Worm (Caenorhabditis elegans) whole organism, late embryonic: ENCODE results near the gene marc-1.

Source experiments
- C08G9.2 ChIP-seq: sonication (generic microtip); optimal IDR thresholded peaks from 2 replicates; lab custom pipeline; 2016; ENCODE audit warnings: mild to moderate bottlenecking, missing genetic modification characterization, moderate library complexity, missing compliant biosample characterization
- F13H6.1 ChIP-seq: sonication (generic microtip); optimal IDR thresholded peaks from 2 replicates; lab custom pipeline; 2016; ENCODE audit warnings: missing genetic modification characterization, missing compliant biosample characterization
- K02D7.2 ChIP-seq: sonication (generic microtip); optimal IDR thresholded peaks from 2 replicates; lab custom pipeline; 2017; ENCODE audit warnings: mild to moderate bottlenecking, missing genetic modification characterization, missing compliant biosample characterization
- ahr-1 ChIP-seq: sonication (generic microtip); optimal IDR thresholded peaks from 2 replicates; lab custom pipeline; 2016; ENCODE audit warnings: missing genetic modification characterization, missing compliant biosample characterization
- ama-1 ChIP-seq: fragments of 150-350 bp; optimal IDR thresholded peaks from 2 replicates; lab custom pipeline; 2014
- ceh-18 ChIP-seq: sonication (generic microtip); optimal IDR thresholded peaks from 2 replicates; lab custom pipeline; 2016; ENCODE audit warnings: missing genetic modification characterization, missing compliant biosample characterization
- ceh-19 ChIP-seq: fragments of 200-800 bp; sonication (Bioruptor generic); optimal IDR thresholded peaks from 2 replicates; lab custom pipeline; 2018; ENCODE audit warnings: mild to moderate bottlenecking, missing genetic modification characterization, missing compliant biosample characterization
- ceh-24 ChIP-seq: sonication (generic microtip); optimal IDR thresholded peaks from 2 replicates; lab custom pipeline; 2016; ENCODE audit warnings: mild to moderate bottlenecking, missing genetic modification characterization, missing compliant biosample characterization
- ceh-31 ChIP-seq: sonication (generic microtip); optimal IDR thresholded peaks from 2 replicates; lab custom pipeline; 2016; ENCODE audit warnings: missing genetic modification characterization, missing compliant biosample characterization
- ceh-6 ChIP-seq: fragments of 200-800 bp; sonication (Bioruptor generic); optimal IDR thresholded peaks from 2 replicates; lab custom pipeline; 2018; ENCODE audit warnings: mild to moderate bottlenecking, missing genetic modification characterization, missing compliant biosample characterization
- dve-1 ChIP-seq: sonication (generic microtip); optimal IDR thresholded peaks from 2 replicates; lab custom pipeline; 2017; ENCODE audit warnings: antibody characterized with exemption, mild to moderate bottlenecking, missing genetic modification characterization, missing compliant biosample characterization
- elt-2 ChIP-seq: sonication (generic microtip); optimal IDR thresholded peaks from 2 replicates; lab custom pipeline; 2016; ENCODE audit warnings: missing genetic modification reagents, missing genetic modification characterization, missing compliant biosample characterization
- elt-4 ChIP-seq: sonication (generic microtip); optimal IDR thresholded peaks from 2 replicates; lab custom pipeline; 2016; ENCODE audit warnings: missing genetic modification characterization, missing compliant biosample characterization
- eyg-1 ChIP-seq: sonication (generic microtip); optimal IDR thresholded peaks from 2 replicates; lab custom pipeline; 2016; ENCODE audit warnings: missing genotype, missing genetic modification characterization, missing compliant biosample characterization
- fkh-10 ChIP-seq: fragments of 150-350 bp; optimal IDR thresholded peaks from 2 replicates; lab custom pipeline; 2014; ENCODE audit warnings: missing biosample characterization, missing genetic modification reagents, missing genetic modification characterization
- hlh-8 ChIP-seq: sonication (generic microtip); optimal IDR thresholded peaks from 2 replicates; lab custom pipeline; 2016; ENCODE audit warnings: missing genotype, missing genetic modification characterization, missing compliant biosample characterization
- madf-2 ChIP-seq: sonication (generic microtip); optimal IDR thresholded peaks from 2 replicates; lab custom pipeline; 2017; ENCODE audit warnings: missing genetic modification characterization, missing compliant biosample characterization
- mec-3 ChIP-seq: sonication (generic microtip); optimal IDR thresholded peaks from 2 replicates; lab custom pipeline; 2016; ENCODE audit warnings: borderline replicate concordance, missing genetic modification characterization, missing compliant biosample characterization
- nfya-1 ChIP-seq: sonication (generic microtip); optimal IDR thresholded peaks from 2 replicates; lab custom pipeline; 2017; ENCODE audit warnings: missing genetic modification characterization, mild to moderate bottlenecking, missing compliant biosample characterization, antibody characterized with exemption, moderate library complexity
- nhr-11 ChIP-seq: fragments of 150-350 bp; optimal IDR thresholded peaks from 2 replicates; lab custom pipeline; 2014; ENCODE audit warnings: missing biosample characterization, missing genetic modification characterization
- nhr-232 ChIP-seq: sonication (generic microtip); optimal IDR thresholded peaks from 2 replicates; lab custom pipeline; 2016; ENCODE audit warnings: missing genetic modification characterization, missing compliant biosample characterization
- pag-3 ChIP-seq: sonication (generic microtip); optimal IDR thresholded peaks from 2 replicates; lab custom pipeline; 2016; ENCODE audit warnings: missing compliant biosample characterization, missing genetic modification characterization, borderline replicate concordance
- pax-1 ChIP-seq: fragments of 150-350 bp; optimal IDR thresholded peaks from 2 replicates; lab custom pipeline; 2014; ENCODE audit warnings: missing biosample characterization, missing genetic modification characterization
- pqm-1 ChIP-seq: sonication (generic microtip); optimal IDR thresholded peaks from 2 replicates; lab custom pipeline; 2016; ENCODE audit warnings: missing genetic modification characterization, missing compliant biosample characterization
- ref-2 ChIP-seq: sonication (generic microtip); optimal IDR thresholded peaks from 2 replicates; lab custom pipeline; 2016; ENCODE audit warnings: missing genetic modification characterization, missing compliant biosample characterization
- rnt-1 ChIP-seq: sonication (generic microtip); optimal IDR thresholded peaks from 2 replicates; lab custom pipeline; 2016; ENCODE audit warnings: missing genetic modification characterization, missing compliant biosample characterization
- sox-2 ChIP-seq: fragments of 200-800 bp; sonication (Bioruptor generic); IDR thresholded peaks from 2 replicates; pipeline ENCODE4 v1.3.6; 2022; ENCODE audit warnings: missing genetic modification reagents, missing genetic modification characterization, missing compliant biosample characterization
- syd-9 ChIP-seq: sonication (generic microtip); optimal IDR thresholded peaks from 2 replicates; lab custom pipeline; 2016; ENCODE audit warnings: mild to moderate bottlenecking, missing genetic modification characterization, moderate library complexity, missing compliant biosample characterization
- tbx-7 ChIP-seq: sonication (generic microtip); optimal IDR thresholded peaks from 2 replicates; lab custom pipeline; 2016; ENCODE audit warnings: missing genotype, missing genetic modification characterization, missing compliant biosample characterization
- ttx-3 ChIP-seq: sonication (generic microtip); optimal IDR thresholded peaks from 2 replicates; lab custom pipeline; 2016; ENCODE audit warnings: missing genetic modification reagents, missing genetic modification characterization, missing compliant biosample characterization
- unc-3 ChIP-seq, 2 experiments: fragments of 200-800 bp in 1 of 2; sonication (Bioruptor generic) in 1 of 2; sonication (generic microtip) in 1 of 2; conservative IDR thresholded peaks in 1 of 2; optimal IDR thresholded peaks in 1 of 2; 2 replicates each; pipeline versions ENCODE4 v1.3.6 to Lab custom; 2016 to 2022; ENCODE audit warnings: missing compliant biosample characterization in 2 of 2, missing genetic modification characterization in 2 of 2, missing genetic modification reagents in 1 of 2
- unc-55 ChIP-seq: sonication (generic microtip); optimal IDR thresholded peaks from 2 replicates; lab custom pipeline; 2017; ENCODE audit warnings: missing biosample characterization, missing genetic modification reagents, missing genetic modification characterization
- ztf-16 ChIP-seq: sonication (generic microtip); optimal IDR thresholded peaks from 2 replicates; lab custom pipeline; 2017; ENCODE audit warnings: missing genetic modification characterization, missing compliant biosample characterization

marc-1 gene

ce11 chrV:9730743-9731706, 8.5 kb upstream of the marc-1 start (continued):
- TF ChIP-seq elt-4 (tag; lab: Kevin White, UChicago) = no peak
- TF ChIP-seq pqm-1 (tag; lab: Kevin White, UChicago) = peak; percentile 79
- TF ChIP-seq ceh-19 (GFP tag; lab: Kevin White, UChicago) = peak; percentile 83
- peak; percentile 94 for TF ChIP-seq F13H6.1 (tag; lab: Kevin White, UChicago)
- no peak for TF ChIP-seq ceh-24 (tag; lab: Kevin White, UChicago)
- no peak for TF ChIP-seq K02D7.2 (tag; lab: Kevin White, UChicago)
- peak; percentile 33 for TF ChIP-seq nhr-232 (tag; lab: Kevin White, UChicago)
- peak; percentile 64 for TF ChIP-seq dve-1 (tag; lab: Kevin White, UChicago)
- peak; percentile 98 for TF ChIP-seq ceh-31
- peak; percentile 100 for TF ChIP-seq nfya-1 (tag; lab: Kevin White, UChicago)
- peak; percentile 76 for TF ChIP-seq syd-9
- peak; percentile 75 for TF ChIP-seq fkh-10 (GFP tag; lab: Kevin White, UChicago)
- TF ChIP-seq sox-2 (GFP tag; lab: Robert Waterston, UW) = peak; percentile 58
- TF ChIP-seq ceh-6 (GFP tag; lab: Kevin White, UChicago) = peak; percentile 62
- TF ChIP-seq tbx-7 (tag; lab: Kevin White, UChicago) = peak; percentile 38
- peak; percentile 38 for TF ChIP-seq mec-3 (tag; lab: Kevin White, UChicago)
- TF ChIP-seq ceh-18 (tag; lab: Kevin White, UChicago) = peak; percentile 96
- TF ChIP-seq eyg-1 (tag; lab: Kevin White, UChicago) = peak; percentile 72
- TF ChIP-seq pag-3 = peak; percentile 55
- peak; percentile 91 for TF ChIP-seq ama-1
- no peak for TF ChIP-seq ttx-3
- TF ChIP-seq unc-3 (GFP tag; conservative IDR thresholded peaks at IDR 0.05; lab: Robert Waterston, UW) = no peak
- peak; percentile 50 for TF ChIP-seq unc-3 (tag; optimal IDR thresholded peaks at IDR 0.05; lab: Kevin White, UChicago)
- peak; percentile 74 for TF ChIP-seq C08G9.2 (tag; lab: Kevin White, UChicago)

ce11 chrV:9731852-9732251, 7.7 kb upstream of the marc-1 start:
- no peak for TF ChIP-seq nhr-11 (tag; lab: Kevin White, UChicago)
- TF ChIP-seq unc-55 (GFP tag; lab: Kevin White, UChicago) = peak; percentile 10
- TF ChIP-seq ceh-19 (GFP tag; lab: Kevin White, UChicago) = peak; percentile 27
- TF ChIP-seq ref-2 = peak; percentile 24
- TF ChIP-seq, all 69 proteins: peak for 3

- TF ChIP-seq K02D7.2 (tag; lab: Kevin White, UChicago) (no peak), syd-9 (no peak), pax-1 (tag; lab: Kevin White, UChicago) (no peak), rnt-1 (tag; lab: Kevin White, UChicago) (no peak), F13H6.1 (tag; lab: Kevin White, UChicago) (no peak), ahr-1 (tag; lab: Kevin White, UChicago) (no peak), elt-4 (tag; lab: Kevin White, UChicago) (no peak), tbx-7 (tag; lab: Kevin White, UChicago) (no peak), eyg-1 (tag; lab: Kevin White, UChicago) (no peak), ztf-16 (tag; lab: Kevin White, UChicago) (no peak), madf-2 (tag; lab: Kevin White, UChicago) (no peak), ref-2 (no peak), hlh-8 (tag; lab: Kevin White, UChicago) (no peak), unc-3 (GFP tag; conservative IDR thresholded peaks at IDR 0.05; lab: Robert Waterston, UW) (no peak), unc-3 (tag; optimal IDR thresholded peaks at IDR 0.05; lab: Kevin White, UChicago) (no peak), ttx-3 (no peak), elt-2 (tag; lab: Kevin White, UChicago) (no peak)
- TF ChIP-seq, all 69 proteins: peak for 0
Measured at ce11 chrV:9733920-9734454, 5.5 kb upstream of the marc-1 start, which contains the start of gene cal-7. Gene cal-7, plus strand, starts transcription at chrV:9734103.
